Worm (Caenorhabditis elegans) whole organism, L1 larva: ENCODE measurements around the gene sri-25.

Experiments
- C04F5.9 ChIP-seq: sonication (generic microtip); optimal IDR thresholded peaks from 2 replicates; lab custom pipeline; 2016; ENCODE audit warnings: missing genetic modification characterization, missing compliant biosample characterization
- C16A3.4 ChIP-seq: fragments of 150-350 bp; optimal IDR thresholded peaks from 2 replicates; lab custom pipeline; 2014; ENCODE audit warnings: missing biosample characterization, missing genetic modification characterization
- aha-1 ChIP-seq: fragments of 150-350 bp; optimal IDR thresholded peaks from 2 replicates; lab custom pipeline; 2014; ENCODE audit warnings: missing biosample characterization, missing genetic modification characterization
- alr-1 ChIP-seq: fragments of 200-800 bp; sonication (Bioruptor generic); optimal IDR thresholded peaks from 2 replicates; lab custom pipeline; 2018; ENCODE audit warnings: borderline replicate concordance, mild to moderate bottlenecking, missing genetic modification characterization, missing compliant biosample characterization
- ceh-63 ChIP-seq: fragments of 200-800 bp; sonication (Bioruptor generic); optimal IDR thresholded peaks from 2 replicates; lab custom pipeline; 2018; ENCODE audit warnings: mild to moderate bottlenecking, missing genetic modification characterization, missing compliant biosample characterization
- ceh-8 ChIP-seq: fragments of 200-800 bp; sonication (Bioruptor generic); optimal IDR thresholded peaks from 2 replicates; lab custom pipeline; 2018; ENCODE audit warnings: mild to moderate bottlenecking, missing genetic modification characterization, moderate library complexity, missing compliant biosample characterization
- ceh-82 ChIP-seq, 3 experiments: fragments of 150-350 bp in 1 of 3; sonication (generic microtip) in 2 of 3; optimal IDR thresholded peaks; 2 replicates each; lab custom pipeline; 2014 to 2017; ENCODE audit warnings: missing biosample characterization in 3 of 3, missing genetic modification characterization in 3 of 3
- ceh-88 ChIP-seq: fragments of 200-800 bp; sonication (Bioruptor generic); IDR thresholded peaks from 2 replicates; pipeline ENCODE4 v1.3.6; 2022; ENCODE audit warnings: missing genetic modification characterization, missing compliant biosample characterization
- ces-1 ChIP-seq: fragments of 150-350 bp; optimal IDR thresholded peaks from 2 replicates; lab custom pipeline; 2014; ENCODE audit warnings: missing biosample characterization, missing genetic modification reagents, missing genetic modification characterization
- dpl-1 ChIP-seq, 3 experiments: fragments of 150-350 bp in 2 of 3; sonication (generic microtip) in 1 of 3; optimal IDR thresholded peaks; 2 replicates each; lab custom pipeline; 2014 to 2017; ENCODE audit warnings: missing biosample characterization in 3 of 3, missing genetic modification characterization in 3 of 3, missing genetic modification reagents in 3 of 3
- efl-1 ChIP-seq, 4 experiments: fragments of 150-350 bp; optimal IDR thresholded peaks in 3 of 4; peaks in 1 of 4; 1 replicate in 1 of 4; 2 replicates in 3 of 4; lab custom pipeline; 2014; ENCODE audit warnings: missing biosample characterization in 2 of 4, missing genetic modification characterization in 2 of 4, missing genetic modification reagents in 2 of 4
- egl-13 ChIP-seq: sonication (generic microtip); optimal IDR thresholded peaks from 2 replicates; lab custom pipeline; 2016; ENCODE audit warnings: missing genotype, missing genetic modification reagents, missing genetic modification characterization, missing compliant biosample characterization
- elt-2 ChIP-seq: sonication (generic microtip); optimal IDR thresholded peaks from 2 replicates; lab custom pipeline; 2016; ENCODE audit warnings: missing genetic modification characterization, mild to moderate bottlenecking, inconsistent platforms, missing compliant biosample characterization, missing genetic modification reagents
- ets-5 ChIP-seq: fragments of 200-800 bp; sonication (Bioruptor generic); IDR thresholded peaks from 2 replicates; pipeline ENCODE4 v1.3.6; 2022; ENCODE audit warnings: missing genetic modification characterization, missing compliant biosample characterization
- fkh-10 ChIP-seq: sonication (generic microtip); optimal IDR thresholded peaks from 2 replicates; lab custom pipeline; 2017; ENCODE audit warnings: missing biosample characterization, missing genetic modification reagents, missing genetic modification characterization
- fkh-8 ChIP-seq: sonication (generic microtip); optimal IDR thresholded peaks from 2 replicates; lab custom pipeline; 2016; ENCODE audit warnings: mild to moderate bottlenecking, missing genetic modification characterization, missing compliant biosample characterization
- grh-1 ChIP-seq: fragments of 200-800 bp; sonication (Bioruptor generic); IDR thresholded peaks from 2 replicates; pipeline ENCODE4 v1.3.6; 2022; ENCODE audit warnings: missing genetic modification reagents, missing genetic modification characterization, missing compliant biosample characterization
- hlh-17 ChIP-seq: fragments of 200-800 bp; sonication (Bioruptor generic); optimal IDR thresholded peaks from 2 replicates; lab custom pipeline; 2018; ENCODE audit warnings: missing genetic modification characterization, mild to moderate bottlenecking, missing compliant biosample characterization, moderate library complexity, borderline replicate concordance
- irx-1 ChIP-seq: sonication (generic microtip); optimal IDR thresholded peaks from 2 replicates; lab custom pipeline; 2016; ENCODE audit warnings: missing genetic modification characterization, missing compliant biosample characterization
- isw-1 ChIP-seq: fragments of 200-800 bp; sonication (Bioruptor generic); IDR thresholded peaks from 2 replicates; pipeline ENCODE4 v1.3.6; 2022; ENCODE audit warnings: missing genetic modification characterization, missing compliant biosample characterization
- jun-1 ChIP-seq: fragments of 150-350 bp; optimal IDR thresholded peaks from 2 replicates; lab custom pipeline; 2014; ENCODE audit warnings: missing biosample characterization, missing genetic modification reagents, missing genetic modification characterization
- lin-39 ChIP-seq: fragments of 150-350 bp; optimal IDR thresholded peaks from 2 replicates; lab custom pipeline; 2014; ENCODE audit warnings: missing biosample characterization, missing genetic modification reagents, missing genetic modification characterization
- lsy-2 ChIP-seq, 2 experiments: fragments of 150-350 bp; optimal IDR thresholded peaks; 2 replicates each; lab custom pipeline; 2014; ENCODE audit warnings: missing biosample characterization in 2 of 2, missing genetic modification characterization in 2 of 2
- mab-9 ChIP-seq: fragments of 200-800 bp; sonication (Bioruptor generic); IDR thresholded peaks from 2 replicates; pipeline ENCODE4 v1.3.6; 2022; ENCODE audit warnings: missing genetic modification reagents, missing genetic modification characterization, missing compliant biosample characterization
- nhr-28 ChIP-seq: fragments of 150-350 bp; optimal IDR thresholded peaks from 2 replicates; lab custom pipeline; 2014; ENCODE audit warnings: missing biosample characterization, missing genetic modification characterization
- nhr-47 ChIP-seq: sonication (generic microtip); optimal IDR thresholded peaks from 2 replicates; lab custom pipeline; 2016; ENCODE audit warnings: mild to moderate bottlenecking, missing genetic modification characterization, moderate library complexity, missing compliant biosample characterization
- nhr-71 ChIP-seq: sonication (generic microtip); optimal IDR thresholded peaks from 2 replicates; lab custom pipeline; 2016; ENCODE audit warnings: mild to moderate bottlenecking, missing genetic modification characterization, moderate library complexity, missing compliant biosample characterization
- nhr-84 ChIP-seq: sonication (generic microtip); optimal IDR thresholded peaks from 2 replicates; lab custom pipeline; 2017; ENCODE audit warnings: missing biosample characterization, missing genetic modification characterization
- nhr-85 ChIP-seq: sonication (generic microtip); peaks from one replicate; lab custom pipeline; 2016; ENCODE audit warnings: missing genetic modification characterization, inconsistent platforms, missing compliant biosample characterization
- nhr-90 ChIP-seq: sonication (generic microtip); optimal IDR thresholded peaks from 2 replicates; lab custom pipeline; 2016; ENCODE audit warnings: mild to moderate bottlenecking, missing genetic modification characterization, missing compliant biosample characterization; ENCODE audit not compliant: poor library complexity
- pax-3 ChIP-seq: fragments of 200-800 bp; sonication (Bioruptor generic); optimal IDR thresholded peaks from 2 replicates; lab custom pipeline; 2018; ENCODE audit warnings: mild to moderate bottlenecking, missing genetic modification characterization, moderate library complexity, missing compliant biosample characterization
- skn-1 ChIP-seq: fragments of 150-350 bp; optimal IDR thresholded peaks from 2 replicates; lab custom pipeline; 2014; ENCODE audit warnings: missing biosample characterization, missing genetic modification characterization
- snpc-4 ChIP-seq: fragments of 150-350 bp; optimal IDR thresholded peaks from 2 replicates; lab custom pipeline; 2014; ENCODE audit warnings: missing biosample characterization, missing genetic modification characterization
- unc-30 ChIP-seq: sonication (generic microtip); optimal IDR thresholded peaks from 2 replicates; lab custom pipeline; 2017; ENCODE audit warnings: missing biosample characterization, missing genetic modification characterization
- unc-62 ChIP-seq: fragments of 150-350 bp; optimal IDR thresholded peaks from 2 replicates; lab custom pipeline; 2014; ENCODE audit warnings: missing biosample characterization, missing genetic modification reagents, missing genetic modification characterization
- unc-86 ChIP-seq: sonication (generic microtip); optimal IDR thresholded peaks from 2 replicates; lab custom pipeline; 2016; ENCODE audit warnings: missing genetic modification characterization, missing compliant biosample characterization
- vab-15 ChIP-seq: sonication (generic microtip); optimal IDR thresholded peaks from 2 replicates; lab custom pipeline; 2017; ENCODE audit warnings: missing genotype, mild to moderate bottlenecking, missing genetic modification characterization, missing compliant biosample characterization
- xbp-1 ChIP-seq: sonication (generic microtip); optimal IDR thresholded peaks from 2 replicates; lab custom pipeline; 2016; ENCODE audit warnings: missing genetic modification characterization, missing compliant biosample characterization
- zag-1 ChIP-seq: fragments of 150-350 bp; optimal IDR thresholded peaks from 2 replicates; lab custom pipeline; 2014; ENCODE audit warnings: missing biosample characterization, missing genetic modification characterization
- zip-4 ChIP-seq: fragments of 200-800 bp; sonication (Bioruptor generic); optimal IDR thresholded peaks from 2 replicates; lab custom pipeline; 2018; ENCODE audit warnings: mild to moderate bottlenecking, missing genetic modification characterization, moderate library complexity, missing compliant biosample characterization

sri-25 gene

DNA sequence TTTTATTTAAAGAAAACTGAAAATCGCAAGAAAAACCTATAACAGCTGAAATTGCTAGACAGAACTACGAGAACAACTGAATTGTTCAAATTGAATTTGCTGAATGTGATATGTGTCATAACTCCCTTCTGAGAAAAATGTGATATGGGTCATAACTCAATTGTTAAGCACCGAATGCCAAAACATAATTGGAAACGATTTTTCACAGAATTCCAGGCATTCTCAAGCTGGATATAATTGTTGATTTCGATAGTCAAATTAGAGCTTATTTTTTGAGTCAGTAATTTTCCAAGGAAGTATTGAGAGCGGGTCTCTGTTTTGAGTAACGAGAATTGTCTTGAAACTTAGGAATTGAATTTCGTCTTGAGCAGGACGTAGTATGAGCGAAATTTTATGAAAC is 34.9 kb upstream of the sri-25 start (continued):
- TF ChIP-seq lsy-2 (tag; optimal IDR thresholded peaks at IDR 0.05; lab: Kevin White, UChicago) (no peak), egl-13 (tag; lab: Kevin White, UChicago) (no peak)
- TF ChIP-seq, all 84 proteins: peak for 5

DNA sequence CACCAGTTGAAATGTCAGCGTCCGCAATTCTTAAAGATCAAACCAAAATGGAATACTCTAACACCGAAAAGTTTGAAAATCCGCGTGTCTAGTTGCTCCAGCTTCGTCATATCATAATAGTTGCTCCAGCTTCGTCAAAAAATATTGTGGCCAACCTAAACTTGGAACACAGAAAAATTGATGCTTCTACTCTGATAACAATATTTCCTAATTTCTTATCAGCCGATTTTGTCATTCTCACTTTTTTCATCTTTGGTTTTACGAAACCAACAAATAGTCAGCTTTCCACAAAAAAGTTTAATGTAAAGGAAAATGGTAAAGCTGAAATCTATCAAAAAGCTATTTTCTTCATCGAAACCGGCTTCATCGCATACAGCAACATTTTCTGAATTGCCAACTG is 34.4 kb upstream of the sri-25 start, which contains the start of gene fbxa-84:
fbxa-84 (plus strand) TSS at position 34 of the 400 bp plus-strand sequence.
- peak; percentile 5 for TF ChIP-seq elt-2 (tag; lab: Kevin White, UChicago)
- no peak for TF ChIP-seq zag-1 (tag; lab: Kevin White, UChicago)
- TF ChIP-seq hlh-17 (GFP tag; lab: Kevin White, UChicago), result no peak
- no peak for TF ChIP-seq nhr-28 (tag; lab: Kevin White, UChicago)
- no peak for TF ChIP-seq nhr-71 (tag; lab: Kevin White, UChicago)
- no peak for TF ChIP-seq efl-1 (optimal IDR thresholded peaks at IDR 0.05; lab: Kevin White, UChicago)
- peak in 1 of 2 experiments; percentile 83 for TF ChIP-seq efl-1 (GFP tag; optimal IDR thresholded peaks at IDR 0.05 in 1 of 2; lab: Kevin White, UChicago)
- TF ChIP-seq unc-86, result no peak
- TF ChIP-seq ces-1, result no peak
- TF ChIP-seq snpc-4 (tag; lab: Kevin White, UChicago), result no peak
- TF ChIP-seq unc-62 (GFP tag; lab: Kevin White, UChicago), result no peak
- TF ChIP-seq fkh-10 (GFP tag; lab: Kevin White, UChicago), result no peak
- TF ChIP-seq fkh-8 (tag; lab: Kevin White, UChicago), result no peak
- no peak for TF ChIP-seq nhr-84 (tag; lab: Kevin White, UChicago)
- no peak for TF ChIP-seq ets-5 (GFP tag; lab: Robert Waterston, UW)
- TF ChIP-seq isw-1 (GFP tag; lab: Robert Waterston, UW), result no peak
- no peak for TF ChIP-seq jun-1 (tag; lab: Kevin White, UChicago)

- TF ChIP-seq mab-9 (GFP tag; lab: Robert Waterston, UW), result no peak
- TF ChIP-seq efl-1 (optimal IDR thresholded peaks at IDR 0.05; lab: Kevin White, UChicago), result no peak
- TF ChIP-seq efl-1 (GFP tag; optimal IDR thresholded peaks at IDR 0.05 in 1 of 2; lab: Kevin White, UChicago), result peak in 1 of 2 experiments; percentile 90
- TF ChIP-seq, all 84 proteins: peak for 1
Observed at ce11 chrV:15184097-15185040, 32.4 kb upstream of the sri-25 start, which contains the start of gene Y75B12B.1. TSS of gene Y75B12B.1 (plus strand) at chrV:15184699.

DNA sequence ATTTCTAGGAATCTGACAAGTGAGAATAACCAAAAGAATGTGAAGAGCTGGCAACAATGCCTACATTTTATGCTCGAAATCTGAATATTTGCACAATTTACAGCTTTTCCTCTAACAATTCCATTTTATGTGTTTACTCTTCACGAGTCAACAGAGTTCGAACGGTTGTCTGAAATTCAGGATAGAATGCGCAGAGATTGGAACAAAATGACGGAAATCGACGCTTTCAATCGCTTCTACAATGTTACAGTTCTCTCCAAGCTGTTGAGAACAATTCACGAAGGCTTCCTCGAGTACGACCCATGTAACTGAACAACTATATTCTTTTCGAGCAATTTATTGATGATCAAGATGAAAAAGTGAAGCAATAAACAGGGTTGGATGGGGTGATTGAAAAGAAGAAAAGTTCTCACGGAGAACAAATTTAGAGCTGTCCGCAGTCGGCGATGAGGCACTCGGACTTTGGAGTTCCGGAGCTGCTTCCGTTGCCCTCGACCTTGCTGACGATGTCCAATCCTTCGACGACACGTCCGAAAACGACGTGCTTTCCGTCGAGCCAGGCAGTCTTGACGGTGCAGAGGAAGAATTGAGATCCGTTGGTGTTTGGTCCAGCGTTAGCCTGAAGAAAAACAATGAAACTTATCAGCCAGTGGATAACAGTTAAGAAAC is 30.4 kb upstream of the sri-25 start, which contains the start of gene Y75B12B.3:
Y75B12B.3 (minus strand) TSS at position 21 of the 669 bp plus-strand sequence.
- TF ChIP-seq irx-1 (tag; lab: Kevin White, UChicago), result no peak
- TF ChIP-seq C04F5.9, result no peak
- no peak for TF ChIP-seq ceh-63 (GFP tag; lab: Kevin White, UChicago)
- no peak for TF ChIP-seq dpl-1 (GFP tag; optimal IDR thresholded peaks at IDR 0.05; lab: Kevin White, UChicago)
- no peak for TF ChIP-seq unc-30 (tag; lab: Kevin White, UChicago)
- TF ChIP-seq grh-1 (GFP tag; lab: Robert Waterston, UW), result 0 out of 2 replicates have a peak, but pooled peaks have one; percentile 15
- no peak for TF ChIP-seq nhr-47 (tag; lab: Kevin White, UChicago)
- TF ChIP-seq vab-15 (tag; lab: Kevin White, UChicago), result no peak
- no peak for TF ChIP-seq C16A3.4 (tag; lab: Kevin White, UChicago)
- TF ChIP-seq nhr-71 (tag; lab: Kevin White, UChicago), result no peak
- TF ChIP-seq zip-4 (GFP tag; lab: Kevin White, UChicago), result no peak
- TF ChIP-seq nhr-85 (tag; lab: Kevin White, UChicago), result peak; percentile 51
- TF ChIP-seq fkh-10 (GFP tag; lab: Kevin White, UChicago), result no peak
- TF ChIP-seq skn-1, result no peak
- TF ChIP-seq egl-13 (tag; lab: Kevin White, UChicago), result no peak
- no peak for TF ChIP-seq aha-1 (tag; lab: Kevin White, UChicago)
- no peak for TF ChIP-seq ets-5 (GFP tag; lab: Robert Waterston, UW)
- no peak for TF ChIP-seq fkh-8 (tag; lab: Kevin White, UChicago)
- no peak for TF ChIP-seq mab-9 (GFP tag; lab: Robert Waterston, UW)
- TF ChIP-seq nhr-28 (tag; lab: Kevin White, UChicago), result no peak
- no peak for TF ChIP-seq nhr-84 (tag; lab: Kevin White, UChicago)
- TF ChIP-seq isw-1 (GFP tag; lab: Robert Waterston, UW), result no peak
- no peak for TF ChIP-seq jun-1 (tag; lab: Kevin White, UChicago)
- no peak for TF ChIP-seq ceh-88 (GFP tag; lab: Robert Waterston, UW)
- no peak for TF ChIP-seq nhr-90 (tag; lab: Kevin White, UChicago)
- TF ChIP-seq lin-39 (tag; lab: Kevin White, UChicago), result no peak
- TF ChIP-seq ceh-82 (tag; optimal IDR thresholded peaks at IDR 0.05; lab: Kevin White, UChicago), result no peak
- no peak for TF ChIP-seq alr-1 (tag; lab: Kevin White, UChicago)
- peak; percentile 26 for TF ChIP-seq pax-3 (tag; lab: Kevin White, UChicago)
- no peak for TF ChIP-seq xbp-1 (tag; lab: Kevin White, UChicago)
- TF ChIP-seq ceh-8, result no peak
